Worm (Caenorhabditis elegans): ENCODE measurements around the gene cdh-4.

DNA sequence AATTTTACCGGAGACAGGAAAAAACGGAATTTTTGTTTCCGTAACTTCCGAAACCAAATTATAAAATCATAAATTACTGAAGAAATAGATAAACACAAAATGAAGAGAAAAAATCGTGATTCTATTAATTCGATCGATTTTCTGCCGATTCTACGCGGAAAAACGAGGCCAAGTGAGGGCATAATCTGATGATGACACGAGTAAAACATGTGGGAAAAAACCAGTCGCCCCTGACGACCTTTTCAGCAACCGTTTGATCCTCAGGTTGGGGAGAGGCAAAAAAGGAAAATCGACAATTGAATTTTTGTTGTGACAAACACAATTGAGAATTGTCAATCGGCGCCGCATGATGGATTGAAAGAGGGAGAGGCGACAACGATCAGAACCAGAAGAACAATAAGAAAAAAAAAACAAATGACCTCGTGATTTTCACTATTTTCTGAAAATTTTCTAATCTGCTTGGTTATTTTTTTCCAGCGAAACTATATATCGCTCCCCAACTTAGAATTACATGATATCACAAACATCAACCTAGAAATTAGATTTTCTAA is 15.1 kb upstream of the cdh-4 start:
- no peak for TF ChIP-seq nhr-11 (tag; optimal IDR thresholded peaks at IDR 0.05)
- no peak for TF ChIP-seq sem-4 (tag; optimal IDR thresholded peaks at IDR 0.05)
- no peak for TF ChIP-seq fos-1 (tag; optimal IDR thresholded peaks at IDR 0.05)
- no peak for TF ChIP-seq nhr-237 (tag; optimal IDR thresholded peaks at IDR 0.05)
- TF ChIP-seq ama-1 (optimal IDR thresholded peaks at IDR 0.05): no peak
- no peak for TF ChIP-seq nhr-77 (tag; optimal IDR thresholded peaks at IDR 0.05)
